Worm (Caenorhabditis elegans) whole organism, L3 larva: Measurements from ENCODE around the gene oac-11.

ENCODE experiments used
- ceh-16 ChIP-seq: sonication (generic microtip); optimal IDR thresholded peaks from 2 replicates; lab custom pipeline; 2017; ENCODE audit warnings: missing biosample characterization, missing genetic modification characterization
- ceh-9 ChIP-seq: sonication (generic microtip); optimal IDR thresholded peaks from 2 replicates; lab custom pipeline; 2018; ENCODE audit warnings: missing biosample characterization, missing genetic modification characterization
- nhr-76 ChIP-seq: fragments of 150-350 bp; sonication (generic microtip); optimal IDR thresholded peaks from 5 replicates; lab custom pipeline; 2014; ENCODE audit warnings: missing biosample characterization, missing genetic modification characterization
- pha-4 ChIP-seq: fragments of 150-350 bp; optimal IDR thresholded peaks from 2 replicates; lab custom pipeline; 2014; ENCODE audit warnings: missing biosample characterization, missing genetic modification reagents, missing genetic modification characterization
- tbx-2 ChIP-seq: sonication (generic microtip); optimal IDR thresholded peaks from 2 replicates; lab custom pipeline; 2016; ENCODE audit warnings: mild to moderate bottlenecking, missing genetic modification characterization, missing compliant biosample characterization
- ztf-11 ChIP-seq: fragments of 150-350 bp; optimal IDR thresholded peaks from 2 replicates; lab custom pipeline; 2014; ENCODE audit warnings: missing biosample characterization, missing genetic modification characterization

DNA sequence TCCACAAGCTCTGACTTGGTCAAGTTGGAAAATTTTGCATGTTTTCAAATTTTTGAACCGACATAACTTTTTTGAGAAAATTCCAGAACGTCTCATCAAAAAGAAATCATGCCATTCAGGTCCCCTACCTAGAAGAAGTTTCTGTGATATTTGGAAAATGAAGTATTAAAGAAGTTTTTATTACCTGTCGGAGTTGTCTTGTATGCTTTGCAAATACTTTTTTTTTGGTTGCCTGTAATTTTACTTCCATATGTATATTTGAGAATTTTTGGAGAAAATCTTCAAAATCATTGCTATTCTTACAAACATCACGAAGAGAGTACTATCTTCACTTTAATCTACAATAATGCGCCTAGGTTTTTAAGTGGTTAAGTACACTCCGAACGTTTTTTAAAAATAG is 10.1 kb downstream of the oac-11 start, which contains the start of gene nhr-72:
- no peak for TF ChIP-seq ztf-11 (tag; lab: Kevin White, UChicago)
- no peak for TF ChIP-seq ceh-16 (tag; lab: Kevin White, UChicago)
- no peak for TF ChIP-seq nhr-76 (tag; lab: Kevin White, UChicago)
- TF ChIP-seq pha-4 (tag; lab: Kevin White, UChicago), result no peak
- no peak for TF ChIP-seq tbx-2 (tag; lab: Kevin White, UChicago)
- TF ChIP-seq ceh-9, result no peak
